Worm (Caenorhabditis elegans) whole organism, young adult: Measurements from ENCODE around the gene cdc-42.

Experiments
- B0019.2 ChIP-seq: fragments of 200-800 bp; sonication (Bioruptor generic); conservative IDR thresholded peaks from 2 replicates; pipeline ENCODE4 v1.3.6; 2022; ENCODE audit warnings: missing genetic modification reagents, missing genetic modification characterization, missing compliant biosample characterization
- B0261.1 ChIP-seq: sonication (generic microtip); optimal IDR thresholded peaks from 2 replicates; lab custom pipeline; 2016; ENCODE audit warnings: mild to moderate bottlenecking, missing genetic modification characterization, moderate library complexity, missing compliant biosample characterization
- B0336.3 ChIP-seq: fragments of 200-800 bp; sonication (Bioruptor generic); IDR thresholded peaks from 2 replicates; pipeline ENCODE4 v1.3.6; 2022; ENCODE audit warnings: missing genetic modification characterization, missing compliant biosample characterization
- C06A6.2 ChIP-seq: fragments of 200-800 bp; sonication (Bioruptor generic); conservative IDR thresholded peaks from 2 replicates; pipeline ENCODE4 v1.3.6; 2022; ENCODE audit warnings: missing genetic modification characterization, missing compliant biosample characterization
- F22D6.2 ChIP-seq: sonication (generic microtip); optimal IDR thresholded peaks from 2 replicates; lab custom pipeline; 2016; ENCODE audit warnings: mild to moderate bottlenecking, missing genetic modification characterization, missing compliant biosample characterization
- F23B12.7 ChIP-seq: sonication (generic microtip); optimal IDR thresholded peaks from 2 replicates; lab custom pipeline; 2017; ENCODE audit warnings: missing genetic modification characterization, mild to moderate bottlenecking, missing compliant biosample characterization, antibody characterized with exemption, moderate library complexity; ENCODE audit not compliant: insufficient read depth
- F39B2.1 ChIP-seq: fragments of 200-800 bp; sonication (Bioruptor generic); IDR thresholded peaks from 2 replicates; pipeline ENCODE4 v1.3.6; 2022; ENCODE audit warnings: missing genetic modification reagents, missing genetic modification characterization, missing compliant biosample characterization
- F57C9.4 ChIP-seq: sonication (generic microtip); optimal IDR thresholded peaks from 2 replicates; lab custom pipeline; 2017; ENCODE audit warnings: mild to moderate bottlenecking, missing genetic modification characterization, missing compliant biosample characterization
- K11D2.4 ChIP-seq: fragments of 200-800 bp; sonication (Bioruptor generic); IDR thresholded peaks from 2 replicates; pipeline ENCODE4 v1.3.6; 2022; ENCODE audit warnings: missing genetic modification reagents, missing genetic modification characterization, missing compliant biosample characterization
- T26A5.8 ChIP-seq: sonication (generic microtip); optimal IDR thresholded peaks from 2 replicates; lab custom pipeline; 2016; ENCODE audit warnings: missing genetic modification characterization, missing compliant biosample characterization
- Y79H2A.3 ChIP-seq: fragments of 200-800 bp; sonication (Bioruptor generic); conservative IDR thresholded peaks from 2 replicates; pipeline ENCODE4 v1.3.6; 2022; ENCODE audit warnings: missing genetic modification reagents, missing genetic modification characterization, missing compliant biosample characterization
- Y95B8A.8 ChIP-seq: fragments of 200-800 bp; sonication (Bioruptor generic); IDR thresholded peaks from 2 replicates; pipeline ENCODE4 v1.3.6; 2022; ENCODE audit warnings: missing genetic modification reagents, missing genetic modification characterization, missing compliant biosample characterization
- ZK185.1 ChIP-seq: sonication (generic microtip); optimal IDR thresholded peaks from 2 replicates; lab custom pipeline; 2016; ENCODE audit warnings: mild to moderate bottlenecking, missing genetic modification characterization, missing compliant biosample characterization; ENCODE audit not compliant: poor library complexity, severe bottlenecking
- ama-1 ChIP-seq, 3 experiments: fragments of 150-350 bp in 1 of 3; sonication (generic microtip) in 2 of 3; optimal IDR thresholded peaks; 2 replicates each; lab custom pipeline; 2014 to 2018; ENCODE audit warnings: missing biosample characterization in 2 of 3, missing genetic modification characterization in 2 of 3, missing genetic modification reagents in 2 of 3
- aptf-2 ChIP-seq: fragments of 200-800 bp; sonication (Bioruptor generic); conservative IDR thresholded peaks from 2 replicates; pipeline ENCODE4 v1.3.6; 2022; ENCODE audit warnings: missing genetic modification reagents, missing genetic modification characterization, missing compliant biosample characterization
- aptf-3 ChIP-seq: fragments of 200-800 bp; sonication (Bioruptor generic); IDR thresholded peaks from 2 replicates; pipeline ENCODE4 v1.3.6; 2022; ENCODE audit warnings: missing genetic modification characterization, missing compliant biosample characterization
- bed-1 ChIP-seq: fragments of 200-800 bp; sonication (Bioruptor generic); IDR thresholded peaks from 2 replicates; pipeline ENCODE4 v1.3.6; 2022; ENCODE audit warnings: missing genetic modification reagents, missing genetic modification characterization, missing compliant biosample characterization
- ccch-3 ChIP-seq: fragments of 200-800 bp; sonication (Bioruptor generic); optimal IDR thresholded peaks from 2 replicates; lab custom pipeline; 2018; ENCODE audit warnings: mild to moderate bottlenecking, missing genetic modification characterization, missing compliant biosample characterization
- ceh-27 ChIP-seq: fragments of 200-800 bp; sonication (Bioruptor generic); optimal IDR thresholded peaks from 2 replicates; lab custom pipeline; 2018; ENCODE audit warnings: mild to moderate bottlenecking, missing genetic modification characterization, moderate library complexity, missing compliant biosample characterization
- ceh-58 ChIP-seq: fragments of 200-800 bp; sonication (Bioruptor generic); IDR thresholded peaks from 2 replicates; pipeline ENCODE4 v1.3.6; 2022; ENCODE audit warnings: missing genetic modification characterization, missing compliant biosample characterization
- egrh-3 ChIP-seq: fragments of 200-800 bp; sonication (Bioruptor generic); IDR thresholded peaks from 2 replicates; pipeline ENCODE4 v1.3.6; 2022; ENCODE audit warnings: missing genetic modification reagents, missing genetic modification characterization, missing compliant biosample characterization
- fkh-3 ChIP-seq: sonication (generic microtip); optimal IDR thresholded peaks from 2 replicates; lab custom pipeline; 2016; ENCODE audit warnings: mild to moderate bottlenecking, missing genetic modification characterization, missing compliant biosample characterization
- hlh-12 ChIP-seq: sonication (generic microtip); optimal IDR thresholded peaks from 2 replicates; lab custom pipeline; 2016; ENCODE audit warnings: missing genetic modification characterization, missing compliant biosample characterization
- hmg-1.2 ChIP-seq: fragments of 200-800 bp; sonication (Bioruptor generic); IDR thresholded peaks from 2 replicates; pipeline ENCODE4 v1.3.6; 2022; ENCODE audit warnings: missing genetic modification reagents, missing genetic modification characterization, missing compliant biosample characterization
- hrde-1 ChIP-seq: sonication (generic microtip); optimal IDR thresholded peaks from 2 replicates; lab custom pipeline; 2016; ENCODE audit warnings: missing genetic modification characterization, mild to moderate bottlenecking, missing compliant biosample characterization, moderate library complexity, missing genotype, missing genetic modification reagents, borderline replicate concordance
- lag-1 ChIP-seq: fragments of 200-800 bp; sonication (Bioruptor generic); IDR thresholded peaks from 2 replicates; pipeline ENCODE4 v1.3.6; 2022; ENCODE audit warnings: missing genetic modification reagents, missing genetic modification characterization, missing compliant biosample characterization
- lin-54 ChIP-seq: fragments of 200-800 bp; sonication (Bioruptor generic); optimal IDR thresholded peaks from 2 replicates; lab custom pipeline; 2018; ENCODE audit warnings: mild to moderate bottlenecking, missing genetic modification characterization, missing compliant biosample characterization
- madf-3 ChIP-seq: fragments of 200-800 bp; sonication (Bioruptor generic); IDR thresholded peaks from 2 replicates; pipeline ENCODE4 v1.3.6; 2022; ENCODE audit warnings: missing genetic modification reagents, missing genetic modification characterization, missing compliant biosample characterization
- madf-6 ChIP-seq: fragments of 200-800 bp; sonication (Bioruptor generic); IDR thresholded peaks from 2 replicates; pipeline ENCODE4 v1.3.6; 2022; ENCODE audit warnings: missing genetic modification reagents, missing genetic modification characterization, missing compliant biosample characterization
- nfya-1 ChIP-seq: sonication (generic microtip); optimal IDR thresholded peaks from 2 replicates; lab custom pipeline; 2017; ENCODE audit warnings: antibody characterized with exemption, missing compliant biosample characterization, missing genetic modification characterization, borderline replicate concordance; ENCODE audit not compliant: insufficient read depth
- nhr-27 ChIP-seq: fragments of 200-800 bp; sonication (Bioruptor generic); optimal IDR thresholded peaks from 2 replicates; lab custom pipeline; 2018; ENCODE audit warnings: mild to moderate bottlenecking, missing genetic modification characterization, moderate library complexity, missing compliant biosample characterization
- nhr-80 ChIP-seq: sonication (generic microtip); optimal IDR thresholded peaks from 2 replicates; lab custom pipeline; 2016; ENCODE audit warnings: missing genetic modification characterization, missing compliant biosample characterization
- nhr-90 ChIP-seq: sonication (generic microtip); optimal IDR thresholded peaks from 2 replicates; lab custom pipeline; 2016; ENCODE audit warnings: missing genotype, mild to moderate bottlenecking, missing genetic modification characterization, missing compliant biosample characterization
- pha-4 ChIP-seq: fragments of 150-350 bp; sonication (generic microtip); optimal IDR thresholded peaks from 2 replicates; lab custom pipeline; 2014; ENCODE audit warnings: missing biosample characterization, missing genetic modification reagents, missing genetic modification characterization
- sdz-38 ChIP-seq: sonication (generic microtip); optimal IDR thresholded peaks from 2 replicates; lab custom pipeline; 2016; ENCODE audit warnings: missing genotype, missing genetic modification characterization, missing compliant biosample characterization
- sea-2 ChIP-seq: fragments of 200-800 bp; sonication (Bioruptor generic); IDR thresholded peaks from 2 replicates; pipeline ENCODE4 v1.3.6; 2022; ENCODE audit warnings: missing genetic modification characterization, missing compliant biosample characterization
- ztf-26 ChIP-seq: sonication (generic microtip); optimal IDR thresholded peaks from 2 replicates; lab custom pipeline; 2017; ENCODE audit warnings: missing genetic modification characterization, missing compliant biosample characterization

Gene cdc-42

DNA sequence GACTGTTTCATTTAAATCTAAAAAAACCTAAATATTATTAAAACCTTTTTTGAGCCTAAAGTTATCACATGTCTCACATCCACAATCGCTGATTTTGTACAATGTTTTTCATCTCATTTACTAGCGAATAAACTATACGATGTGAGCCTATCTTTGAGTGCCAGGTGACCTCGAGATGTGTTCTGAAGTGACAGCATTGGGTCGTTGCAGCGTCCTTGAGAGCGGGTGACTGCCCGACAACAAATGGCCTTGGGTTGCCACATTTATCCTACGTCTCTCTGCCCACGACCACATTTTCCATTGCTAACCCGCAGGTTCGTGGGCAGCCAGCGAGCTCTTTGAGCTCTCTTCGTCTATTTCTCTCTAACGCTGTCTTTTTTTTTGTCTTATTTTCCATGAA lies 50.7 kb downstream of the cdc-42 start, which contains the start of gene lir-2 (continued):
- TF ChIP-seq madf-6 (GFP tag; lab: Robert Waterston, UW) (0 out of 2 replicates have a peak, but pooled peaks have one; percentile 19), F22D6.2 (no peak), pha-4 (tag; lab: Kevin White, UChicago) (no peak), nfya-1 (tag; lab: Kevin White, UChicago) (no peak), B0019.2 (no peak), K11D2.4 (GFP tag; lab: Robert Waterston, UW) (no peak), egrh-3 (GFP tag; lab: Robert Waterston, UW) (no peak), hlh-12 (no peak), ccch-3 (GFP tag; lab: Kevin White, UChicago) (no peak), nhr-80 (tag; lab: Kevin White, UChicago) (no peak), Y95B8A.8 (GFP tag; lab: Robert Waterston, UW) (no peak), B0336.3 (GFP tag; lab: Robert Waterston, UW) (no peak), ama-1 (optimal IDR thresholded peaks at IDR 0.05; lab: Kevin White, UChicago) (no peak), ama-1 (GFP tag; optimal IDR thresholded peaks at IDR 0.05; lab: Kevin White, UChicago) (no peak), F57C9.4 (tag; lab: Kevin White, UChicago) (no peak), madf-3 (GFP tag; lab: Robert Waterston, UW) (0 out of 2 replicates have a peak, but pooled peaks have one; percentile 28), nhr-90 (tag; lab: Kevin White, UChicago) (no peak), lag-1 (GFP tag; lab: Robert Waterston, UW) (no peak), T26A5.8 (tag; lab: Kevin White, UChicago) (no peak), B0261.1 (tag; lab: Kevin White, UChicago) (no peak), lin-54 (GFP tag; lab: Kevin White, UChicago) (no peak), nhr-27 (tag; lab: Kevin White, UChicago) (no peak), F23B12.7 (no peak), hrde-1 (tag; lab: Kevin White, UChicago) (peak; percentile 10), fkh-3 (no peak), ztf-26 (tag; lab: Kevin White, UChicago) (no peak), ceh-58 (GFP tag; lab: Robert Waterston, UW) (no peak), ceh-27 (GFP tag; lab: Kevin White, UChicago) (peak; percentile 10), ZK185.1 (tag; lab: Kevin White, UChicago) (no peak), aptf-3 (GFP tag; lab: Robert Waterston, UW) (no peak), C06A6.2 (no peak), aptf-2 (GFP tag; lab: Robert Waterston, UW) (no peak), F39B2.1 (GFP tag; lab: Robert Waterston, UW) (no peak), bed-1 (GFP tag; lab: Robert Waterston, UW) (no peak), Y79H2A.3 (GFP tag; lab: Robert Waterston, UW) (no peak), hmg-1.2 (peak; percentile 29; the same call in 1 of the 2 replicates), sea-2 (GFP tag; lab: Robert Waterston, UW) (no peak), sdz-38 (tag; lab: Kevin White, UChicago) (no peak)
